Fruit fly (Drosophila melanogaster): ENCODE measurements around the gene PolZ2.

PolZ2 gene

DNA sequence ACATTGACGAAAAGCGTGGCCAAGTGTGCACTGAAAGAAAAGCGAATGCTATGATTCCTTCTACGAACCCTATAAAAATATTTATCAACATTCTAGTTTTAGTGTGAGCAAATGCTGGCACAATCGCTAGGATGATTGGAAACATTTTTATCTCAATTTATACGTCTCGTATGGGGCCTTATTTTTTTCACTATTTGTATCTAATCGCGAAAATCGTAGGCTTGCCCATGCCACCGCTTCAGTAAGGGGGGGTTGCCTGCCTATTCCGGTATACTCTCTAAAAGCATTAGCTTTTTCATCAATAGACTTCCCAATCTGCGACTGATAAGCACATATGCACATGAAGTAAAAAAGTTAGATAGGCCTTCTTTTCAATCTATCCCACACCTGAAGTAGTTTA lies 23.1 kb upstream of the PolZ2 start (continued):
- TF ChIP-seq CG15514 (GFP tag; optimal IDR thresholded peaks at IDR 0.05) (peak; percentile 80), unc-4 (GFP tag; IDR thresholded peaks at IDR 0.05; ENCODE audit: partially characterized antibody) (no peak), maf-S (GFP tag; optimal IDR thresholded peaks at IDR 0.05) (peak; percentile 59), CG10366 (GFP tag; IDR thresholded peaks at IDR 0.05) (peak; percentile 87), CG17568 (GFP tag; optimal IDR thresholded peaks at IDR 0.05) (no peak), hkb (optimal IDR thresholded peaks at IDR 0.05) (no peak), hkb (GFP tag; IDR thresholded peaks at IDR 0.05) (peak; percentile 92), CG7745 (tag; optimal IDR thresholded peaks at IDR 0.05) (no peak), luna (GFP tag; optimal IDR thresholded peaks at IDR 0.05) (no peak), CG7357 (GFP tag; IDR thresholded peaks at IDR 0.05) (peak; percentile 68; the same call in 2 of the 3 replicates), otp (GFP tag; IDR thresholded peaks at IDR 0.05) (peak; percentile 85), Xrp1 (GFP tag; IDR thresholded peaks at IDR 0.05) (peak; percentile 82), CG2120 (GFP tag; optimal IDR thresholded peaks at IDR 0.05) (peak; percentile 88), CG10979 (tag; optimal IDR thresholded peaks at IDR 0.05) (peak; percentile 67), Chrac-16 (GFP tag; optimal IDR thresholded peaks at IDR 0.05) (peak; percentile 63), Fer1 (GFP tag; optimal IDR thresholded peaks at IDR 0.05) (peak; percentile 82), crol (GFP tag; IDR thresholded peaks at IDR 0.05) (peak; percentile 39; the same call in 1 of the 2 replicates), lbe (GFP tag; optimal IDR thresholded peaks at IDR 0.05) (peak; percentile 68), Antp (GFP tag; optimal IDR thresholded peaks at IDR 0.05) (peak; percentile 70), CG11723 (GFP tag; optimal IDR thresholded peaks at IDR 0.05) (peak; percentile 62), D19A (tag; optimal IDR thresholded peaks at IDR 0.05) (peak; percentile 60), CG12659 (GFP tag; optimal IDR thresholded peaks at IDR 0.05) (peak; percentile 84), zfh1 (GFP tag; IDR thresholded peaks at IDR 0.05) (peak; percentile 88), amos (GFP tag; IDR thresholded peaks at IDR 0.05; ENCODE audit: partially characterized antibody) (no peak), en (GFP tag; optimal IDR thresholded peaks at IDR 0.05) (peak; percentile 60), seq (GFP tag; IDR thresholded peaks at IDR 0.05) (peak; percentile 84), fd96Cb (tag; optimal IDR thresholded peaks at IDR 0.05) (peak; percentile 74), chif (GFP tag; optimal IDR thresholded peaks at IDR 0.05) (peak; percentile 46 to 70), Trl (optimal IDR thresholded peaks at IDR 0.05) (no peak), Trl (GFP tag; optimal IDR thresholded peaks at IDR 0.05) (peak; percentile 37), grau (tag; optimal IDR thresholded peaks at IDR 0.05) (peak; percentile 79), CG4282 (GFP tag; optimal IDR thresholded peaks at IDR 0.05) (peak; percentile 53), CG6791 (GFP tag; IDR thresholded peaks at IDR 0.05; ENCODE audit: partially characterized antibody) (no peak), CG31224 (GFP tag; IDR thresholded peaks at IDR 0.05) (peak; percentile 72), PHDP (tag; optimal IDR thresholded peaks at IDR 0.05) (peak; percentile 76), gem (tag; optimal IDR thresholded peaks at IDR 0.05) (no peak), Poxn (GFP tag; IDR thresholded peaks at IDR 0.05) (peak; percentile 33; the same call in 1 of the 2 replicates), dpn (GFP tag; optimal IDR thresholded peaks at IDR 0.05) (peak; percentile 57 to 74), CG9797 (GFP tag; optimal IDR thresholded peaks at IDR 0.05) (peak; percentile 5), fd3F (GFP tag; optimal IDR thresholded peaks at IDR 0.05) (peak; percentile 73), ro (GFP tag; IDR thresholded peaks at IDR 0.05) (peak; percentile 36; the same call in 1 of the 2 replicates), ems (GFP tag; optimal IDR thresholded peaks at IDR 0.05) (peak; percentile 83), bcd (GFP tag; optimal IDR thresholded peaks at IDR 0.05) (peak; percentile 80), hb (GFP tag; IDR thresholded peaks at IDR 0.05; ENCODE audit: partially characterized antibody) (no peak), CG2116 (GFP tag; optimal IDR thresholded peaks at IDR 0.05) (peak; percentile 9), CG17802 (tag; optimal IDR thresholded peaks at IDR 0.05) (peak; percentile 59), CG3407 (GFP tag; optimal IDR thresholded peaks at IDR 0.05) (peak; percentile 68), danr (GFP tag; IDR thresholded peaks at IDR 0.05) (peak; percentile 67; the same call in 1 of the 2 replicates), dimm (GFP tag; IDR thresholded peaks at IDR 0.05) (peak; percentile 42; the same call in 1 of the 2 replicates), vvl (GFP tag; IDR thresholded peaks at IDR 0.05) (peak; percentile 95), al (GFP tag; IDR thresholded peaks at IDR 0.05) (peak; percentile 70)

All from whole organism, embryonic.